Fruit fly (Drosophila melanogaster) whole organism, prepupa: ENCODE results near the gene CG17597.

Source experiments
- CG10631 ChIP-seq: fragments of 200-800 bp; sonication (Bioruptor generic); optimal IDR thresholded peaks from 2 replicates; lab custom pipeline; 2016; ENCODE audit warnings: missing biosample characterization, missing genetic modification characterization
- CG10669 ChIP-seq: fragments of 200-800 bp; sonication (Bioruptor generic); optimal IDR thresholded peaks from 3 replicates; lab custom pipeline; 2018; ENCODE audit warnings: missing biosample characterization, mild to moderate bottlenecking, missing genetic modification characterization, moderate library complexity
- CG11902 ChIP-seq: fragments of 200-800 bp; sonication (Bioruptor generic); optimal IDR thresholded peaks from 3 replicates; lab custom pipeline; 2016; ENCODE audit warnings: missing biosample characterization, missing genetic modification characterization
- CG1621 ChIP-seq: fragments of 200-800 bp; sonication (Bioruptor generic); optimal IDR thresholded peaks from 3 replicates; lab custom pipeline; 2018; ENCODE audit warnings: missing biosample characterization, mild to moderate bottlenecking, missing genetic modification characterization
- CG16779 ChIP-seq: fragments of 200-800 bp; sonication (Bioruptor generic); optimal IDR thresholded peaks from 3 replicates; lab custom pipeline; 2017; ENCODE audit warnings: missing biosample characterization, mild to moderate bottlenecking, missing genetic modification characterization
- CG3032 ChIP-seq: fragments of 200-800 bp; optimal IDR thresholded peaks from 2 replicates; lab custom pipeline; 2019; ENCODE audit warnings: missing biosample characterization, mild to moderate bottlenecking, missing genetic modification characterization, moderate library complexity
- CG31627 ChIP-seq: fragments of 200-800 bp; sonication (Bioruptor generic); optimal IDR thresholded peaks from 3 replicates; lab custom pipeline; 2016; ENCODE audit warnings: missing biosample characterization, missing genetic modification characterization
- CG34406 ChIP-seq: fragments of 200-800 bp; sonication (Bioruptor generic); optimal IDR thresholded peaks from 3 replicates; lab custom pipeline; 2016; ENCODE audit warnings: missing biosample characterization, missing genetic modification characterization
- CG4318 ChIP-seq: fragments of 200-800 bp; sonication (Bioruptor generic); optimal IDR thresholded peaks from 3 replicates; lab custom pipeline; 2017; ENCODE audit warnings: missing biosample characterization, mild to moderate bottlenecking, missing genetic modification characterization
- CG6163 ChIP-seq: fragments of 200-800 bp; sonication (Bioruptor generic); IDR thresholded peaks from 3 replicates; pipeline ENCODE4 v1.3.6; 2022; ENCODE audit warnings: missing biosample characterization, missing genetic modification characterization
- CG6276 ChIP-seq: fragments of 200-800 bp; sonication (Bioruptor generic); optimal IDR thresholded peaks from 2 replicates; lab custom pipeline; 2017; ENCODE audit warnings: missing biosample characterization, mild to moderate bottlenecking, missing genetic modification characterization
- CG6792 ChIP-seq: fragments of 200-800 bp; sonication (Bioruptor generic); optimal IDR thresholded peaks from 3 replicates; lab custom pipeline; 2016; ENCODE audit warnings: missing biosample characterization, missing genetic modification characterization
- CG6808 ChIP-seq: fragments of 200-800 bp; sonication (Bioruptor generic); optimal IDR thresholded peaks from 3 replicates; lab custom pipeline; 2017; ENCODE audit warnings: missing biosample characterization, missing genetic modification characterization, mild to moderate bottlenecking, moderate library complexity, missing genetic modification reagents
- CG6854 ChIP-seq: fragments of 200-800 bp; sonication (Bioruptor generic); optimal IDR thresholded peaks from 2 replicates; lab custom pipeline; 2017; ENCODE audit warnings: missing biosample characterization, mild to moderate bottlenecking, missing genetic modification characterization
- CG8632 ChIP-seq: fragments of 200-800 bp; sonication (Bioruptor generic); optimal IDR thresholded peaks from 3 replicates; lab custom pipeline; 2016; ENCODE audit warnings: missing biosample characterization, missing genetic modification characterization
- Eip75B ChIP-seq: fragments of 200-800 bp; sonication (Bioruptor generic); optimal IDR thresholded peaks from 3 replicates; lab custom pipeline; 2016; ENCODE audit warnings: missing biosample characterization, missing genetic modification characterization
- Eip78C ChIP-seq: fragments of 200-800 bp; sonication (Bioruptor generic); peaks from one replicate; lab custom pipeline; 2016; ENCODE audit warnings: missing biosample characterization, missing genetic modification characterization
- Eip93F ChIP-seq: fragments of 200-800 bp; sonication (Bioruptor generic); optimal IDR thresholded peaks from 2 replicates; lab custom pipeline; 2016; ENCODE audit warnings: missing biosample characterization, mild to moderate bottlenecking, missing genetic modification characterization
- Ets96B ChIP-seq: fragments of 200-800 bp; optimal IDR thresholded peaks from 2 replicates; lab custom pipeline; 2019; ENCODE audit warnings: missing biosample characterization, mild to moderate bottlenecking, missing genetic modification characterization, moderate library complexity
- Met ChIP-seq: fragments of 200-800 bp; sonication (Bioruptor generic); optimal IDR thresholded peaks from 3 replicates; lab custom pipeline; 2016; ENCODE audit warnings: missing biosample characterization, missing genetic modification characterization
- OdsH ChIP-seq: fragments of 200-800 bp; sonication (Bioruptor generic); optimal IDR thresholded peaks from 3 replicates; lab custom pipeline; 2016; ENCODE audit warnings: missing biosample characterization, missing genetic modification characterization
- Smox ChIP-seq: fragments of 200-800 bp; sonication (Bioruptor generic); optimal IDR thresholded peaks from 3 replicates; lab custom pipeline; 2016; ENCODE audit warnings: missing biosample characterization, missing genetic modification characterization
- Sox15 ChIP-seq: fragments of 200-800 bp; sonication (Bioruptor generic); optimal IDR thresholded peaks from 3 replicates; lab custom pipeline; 2016; ENCODE audit warnings: missing biosample characterization, missing genetic modification characterization
- achi ChIP-seq: fragments of 200-800 bp; sonication (Bioruptor generic); optimal IDR thresholded peaks from 3 replicates; lab custom pipeline; 2016; ENCODE audit warnings: missing biosample characterization, missing genetic modification characterization
- acj6 ChIP-seq: fragments of 200-800 bp; sonication (Bioruptor generic); optimal IDR thresholded peaks from 3 replicates; lab custom pipeline; 2016; ENCODE audit warnings: missing biosample characterization, missing genetic modification characterization
- dsx ChIP-seq: fragments of 200-800 bp; optimal IDR thresholded peaks from 3 replicates; lab custom pipeline; 2019; ENCODE audit warnings: missing biosample characterization, mild to moderate bottlenecking, missing genetic modification characterization, moderate library complexity; ENCODE audit not compliant: poor library complexity, severe bottlenecking
- eg ChIP-seq: fragments of 200-800 bp; sonication (Bioruptor generic); IDR thresholded peaks from 3 replicates; pipeline ENCODE4 v1.3.6; 2022; ENCODE audit warnings: missing biosample characterization, missing genetic modification characterization
- fd85E ChIP-seq: fragments of 200-800 bp; sonication (Bioruptor generic); optimal IDR thresholded peaks from 3 replicates; lab custom pipeline; 2016; ENCODE audit warnings: missing biosample characterization, missing genetic modification characterization
- lz ChIP-seq: fragments of 200-800 bp; sonication (Bioruptor generic); optimal IDR thresholded peaks from 3 replicates; lab custom pipeline; 2016; ENCODE audit warnings: missing biosample characterization, missing genetic modification characterization
- net ChIP-seq: fragments of 200-800 bp; sonication (Bioruptor generic); optimal IDR thresholded peaks from 3 replicates; lab custom pipeline; 2016; ENCODE audit warnings: missing biosample characterization, missing genetic modification characterization
- pdm3 ChIP-seq: fragments of 200-800 bp; sonication (Bioruptor generic); optimal IDR thresholded peaks from 3 replicates; lab custom pipeline; 2016; ENCODE audit warnings: missing biosample characterization, missing genetic modification characterization
- salr ChIP-seq, 2 experiments: fragments of 200-800 bp; sonication (Bioruptor generic); optimal IDR thresholded peaks; 3 replicates each; lab custom pipeline; 2016 to 2018; ENCODE audit warnings: missing biosample characterization in 2 of 2, missing genetic modification characterization in 2 of 2, mild to moderate bottlenecking in 1 of 2
- spab ChIP-seq: fragments of 200-800 bp; sonication (Bioruptor generic); optimal IDR thresholded peaks from 2 replicates; lab custom pipeline; 2017; ENCODE audit warnings: missing biosample characterization, mild to moderate bottlenecking, missing genetic modification characterization, missing genetic modification reagents
- ss ChIP-seq, 2 experiments: fragments of 200-800 bp; sonication (Bioruptor generic); optimal IDR thresholded peaks; 2 replicates in 1 of 2; 3 replicates in 1 of 2; lab custom pipeline; 2017 to 2018; ENCODE audit warnings: mild to moderate bottlenecking in 2 of 2, missing biosample characterization in 2 of 2, missing genetic modification characterization in 2 of 2, moderate library complexity in 1 of 2
- svp ChIP-seq: fragments of 200-800 bp; sonication (Bioruptor generic); peaks from one replicate; lab custom pipeline; 2016; ENCODE audit warnings: missing biosample characterization, missing genetic modification characterization
- topi ChIP-seq: fragments of 200-800 bp; sonication (Bioruptor generic); optimal IDR thresholded peaks from 3 replicates; lab custom pipeline; 2016; ENCODE audit warnings: missing biosample characterization, missing genetic modification characterization

CG17597 gene

DNA sequence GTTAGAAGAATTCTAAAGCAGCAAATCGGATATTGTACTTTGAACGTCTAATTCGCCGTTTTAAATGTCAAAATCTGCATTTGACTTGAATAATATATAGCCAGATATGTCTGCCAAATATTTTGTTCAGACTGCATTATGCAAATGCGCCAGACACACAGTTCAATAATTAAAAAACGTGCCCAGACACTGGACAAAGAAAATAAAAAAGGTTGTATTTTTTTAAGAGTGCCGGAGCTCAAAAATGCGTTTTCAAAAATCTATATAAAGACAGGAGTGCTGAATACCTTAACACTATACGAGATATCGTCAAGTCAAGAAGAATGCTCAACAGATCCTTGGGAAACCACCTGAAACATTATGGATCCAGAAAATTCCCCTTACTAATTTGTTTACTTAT lies 18.6 kb downstream of the CG17597 start, which contains the start of the genes CG17325 and CG42305:
Gene CG17325 (plus strand): TSS at position 301 of the 400 bp plus-strand sequence.
Gene CG42305 (plus strand): TSS at position 301 of the 400 bp plus-strand sequence.
- TF ChIP-seq CG6854 (GFP tag; lab: Kevin White, UChicago) (no peak), net (GFP tag; lab: Kevin White, UChicago) (no peak), salr (GFP tag; optimal IDR thresholded peaks at IDR 0.05; lab: Kevin White, UChicago) (no peak), CG31627 (GFP tag; lab: Kevin White, UChicago) (no peak), lz (no peak), eg (GFP tag; lab: Robert Waterston, UW) (no peak), acj6 (GFP tag; lab: Kevin White, UChicago) (no peak), CG4318 (no peak), pdm3 (GFP tag; lab: Kevin White, UChicago) (no peak), fd85E (GFP tag; lab: Kevin White, UChicago) (no peak), svp (GFP tag; lab: Kevin White, UChicago) (no peak), Eip93F (GFP tag; lab: Kevin White, UChicago) (no peak)

DNA sequence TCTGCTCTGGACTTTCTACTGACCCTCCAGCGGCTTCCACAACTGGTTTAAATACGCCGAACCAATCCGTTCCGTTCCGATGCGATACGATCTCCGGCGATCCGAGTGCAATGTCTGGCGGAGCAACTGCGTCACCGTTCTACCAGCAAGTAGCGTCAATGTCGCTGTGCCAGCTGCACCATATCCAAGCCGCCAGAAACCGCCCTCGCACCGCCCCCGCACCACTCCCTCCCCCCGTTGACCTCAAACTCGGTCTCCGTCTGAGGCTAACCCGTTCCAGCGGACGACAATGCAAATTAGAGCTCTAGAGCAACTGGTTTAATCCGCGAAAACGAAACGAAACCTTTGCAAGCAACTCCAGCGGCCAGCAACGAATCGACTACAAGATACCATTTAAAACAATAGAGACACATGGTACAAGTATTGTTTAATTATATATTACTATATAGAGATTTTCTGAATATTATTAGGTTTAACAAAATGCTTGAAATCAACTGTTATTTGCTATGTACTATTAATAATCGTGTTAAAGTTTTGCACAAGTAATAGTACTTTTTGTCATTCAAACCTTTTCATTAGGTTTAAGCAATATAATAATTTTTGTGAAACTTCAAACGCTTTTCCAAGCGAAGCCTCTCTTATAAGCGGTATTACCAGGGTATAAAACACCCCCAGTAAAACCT lies 19.9 kb downstream of the CG17597 start, which contains the start of the genes CG10570 and CG42502:
Gene CG10570 (minus strand): TSS at position 293 of the 683 bp plus-strand sequence.
Gene CG42502 (minus strand): TSS at position 293 of the 683 bp plus-strand sequence.
- peak; percentile 60 for TF ChIP-seq svp (GFP tag; lab: Kevin White, UChicago)
- TF ChIP-seq CG6276: no peak
- no peak for TF ChIP-seq Met (GFP tag; lab: Kevin White, UChicago)
- peak; percentile 38 for TF ChIP-seq Ets96B (tag; lab: Kevin White, UChicago)
- TF ChIP-seq eg (GFP tag; lab: Robert Waterston, UW): no peak
- TF ChIP-seq CG11902: peak; percentile 30
- no peak for TF ChIP-seq Eip93F (GFP tag; lab: Kevin White, UChicago)
- TF ChIP-seq CG10669 (GFP tag; lab: Kevin White, UChicago): peak; percentile 49
- peak; percentile 10 for TF ChIP-seq Sox15
- TF ChIP-seq Smox (GFP tag; lab: Kevin White, UChicago): peak; percentile 16
- TF ChIP-seq CG6792 (GFP tag; lab: Kevin White, UChicago): no peak
- peak; percentile 40 for TF ChIP-seq CG3032 (tag; lab: Kevin White, UChicago)
- peak; percentile 37 for TF ChIP-seq CG6808 (GFP tag; lab: Kevin White, UChicago)
- peak; percentile 93 for TF ChIP-seq CG1621 (tag; lab: Kevin White, UChicago)
- TF ChIP-seq acj6 (GFP tag; lab: Kevin White, UChicago): peak; percentile 9
- 0 out of 3 replicates have a peak, but pooled peaks have one; percentile 12 for TF ChIP-seq CG6163 (GFP tag; lab: Robert Waterston, UW)
- peak; percentile 32 for TF ChIP-seq OdsH (GFP tag; lab: Kevin White, UChicago)
- peak; percentile 33 for TF ChIP-seq dsx (GFP tag; lab: Kevin White, UChicago)
- peak; percentile 17 for TF ChIP-seq topi (GFP tag; lab: Kevin White, UChicago)
- TF ChIP-seq achi (GFP tag; lab: Kevin White, UChicago): peak; percentile 11
- TF ChIP-seq Eip78C: peak; percentile 74
- TF ChIP-seq Eip75B (GFP tag; lab: Kevin White, UChicago): no peak
- no peak for TF ChIP-seq CG16779
- TF ChIP-seq ss (GFP tag; optimal IDR thresholded peaks at IDR 0.05; lab: Kevin White, UChicago): peak in 1 of 2 experiments; percentile 43
- TF ChIP-seq spab: peak; percentile 12
- peak; percentile 50 for TF ChIP-seq CG8632 (GFP tag; lab: Kevin White, UChicago)
- peak; percentile 21 for TF ChIP-seq CG10631 (GFP tag; lab: Kevin White, UChicago)
- peak; percentile 48 for TF ChIP-seq CG34406 (GFP tag; lab: Kevin White, UChicago)

DNA sequence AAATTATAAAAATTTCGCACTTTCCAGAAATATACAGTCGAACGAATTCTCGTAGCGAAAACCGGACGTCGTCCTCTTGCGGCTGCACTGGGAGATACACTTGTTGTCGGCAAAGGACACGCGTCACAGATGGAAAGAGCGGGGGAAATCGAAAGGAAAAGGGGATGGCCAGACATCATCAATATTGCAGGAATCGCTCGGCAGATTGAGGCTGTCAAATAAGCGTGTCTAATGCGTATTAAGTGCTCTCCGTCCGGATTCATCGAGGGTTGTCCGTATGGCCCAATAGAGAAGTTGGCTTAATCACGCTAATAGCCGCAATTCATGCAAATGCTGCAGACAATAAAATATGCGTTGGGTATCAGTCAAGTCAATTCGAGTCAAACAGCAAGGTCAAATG lies 21.5 kb downstream of the CG17597 start:
- TF ChIP-seq fd85E (GFP tag; lab: Kevin White, UChicago) (no peak), salr (GFP tag; optimal IDR thresholded peaks at IDR 0.05; lab: Kevin White, UChicago) (no peak)
- TF ChIP-seq, all 60 proteins: peak for 0
